Worm (Caenorhabditis elegans): ENCODE results near the gene F01D4.8.

Gene F01D4.8

DNA sequence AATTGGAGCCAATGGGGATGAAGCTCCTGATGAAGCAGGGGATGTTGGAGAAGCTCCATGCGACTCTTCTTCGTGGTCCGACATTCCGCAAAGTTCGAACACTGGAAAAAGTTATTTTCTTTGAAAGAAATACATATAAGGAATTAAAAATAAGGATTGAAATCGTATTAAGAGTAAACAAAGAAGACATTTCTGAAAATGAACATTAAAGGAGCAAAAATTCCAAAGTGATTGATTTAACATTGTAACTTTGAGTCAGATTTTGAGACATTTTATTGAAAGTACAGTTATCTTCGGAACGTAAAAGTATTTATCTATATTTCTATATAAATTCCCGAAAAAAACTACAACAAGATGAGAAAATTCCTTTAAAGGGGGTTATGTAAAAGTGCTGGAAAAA lies 28.4 kb downstream of the F01D4.8 start, which contains the start of gene F13B12.1:
Gene F13B12.1 (minus strand): TSS at position 101 of the 400 bp plus-strand sequence.
- TF ChIP-seq sdz-38 (tag; optimal IDR thresholded peaks at IDR 0.05) (no peak), T07F8.4 (tag; optimal IDR thresholded peaks at IDR 0.05) (no peak)

- TF ChIP-seq snpc-4 (GFP tag; optimal IDR thresholded peaks at IDR 0.05): no peak
- TF ChIP-seq snpc-4 (tag; optimal IDR thresholded peaks at IDR 0.05): peak in 1 of 4 experiments; percentile 11
- TF ChIP-seq ccch-3 (GFP tag; optimal IDR thresholded peaks at IDR 0.05): no peak
- TF ChIP-seq die-1 (tag; optimal IDR thresholded peaks at IDR 0.05): no peak
- TF ChIP-seq attf-3 (GFP tag; conservative IDR thresholded peaks at IDR 0.05): 0 out of 2 replicates have a peak, but pooled peaks have one; percentile 32
These were observed 30.7 kb downstream of the F01D4.8 start for ce11 chrIV:10422230-10422629.

DNA sequence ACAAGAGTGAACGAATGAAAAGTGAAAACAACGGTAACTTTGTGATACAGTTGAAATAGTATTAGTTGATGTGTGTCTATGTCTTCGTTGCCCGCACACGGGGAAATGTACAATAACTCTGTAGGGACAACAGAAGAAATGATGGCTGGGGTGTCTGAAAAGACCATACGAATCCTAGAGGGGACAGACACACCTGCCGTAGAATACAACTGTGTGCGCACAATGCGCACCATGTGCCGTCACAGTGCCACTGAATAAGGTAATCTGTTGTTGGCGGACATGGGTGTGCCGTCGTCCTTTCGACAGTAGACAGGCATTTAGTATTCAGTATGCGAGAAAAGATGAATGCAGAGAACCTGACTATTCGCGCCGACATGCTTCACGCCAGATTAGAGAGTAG lies 31.6 kb downstream of the F01D4.8 start:
- peak; percentile 50; the same call in 1 of the 2 replicates for TF ChIP-seq attf-3 (GFP tag; conservative IDR thresholded peaks at IDR 0.05)
- TF ChIP-seq hmg-1.2 (GFP tag; IDR thresholded peaks at IDR 0.05): peak; percentile 53; the same call in 1 of the 2 replicates
- TF ChIP-seq F52B5.7 (tag; optimal IDR thresholded peaks at IDR 0.05): no peak
- no peak for TF ChIP-seq unc-130 (GFP tag; optimal IDR thresholded peaks at IDR 0.05)
- no peak for TF ChIP-seq dpff-1 (tag; optimal IDR thresholded peaks at IDR 0.05)

- TF ChIP-seq F22D6.2 (tag; optimal IDR thresholded peaks at IDR 0.05) (no peak), nhr-80 (tag; optimal IDR thresholded peaks at IDR 0.05) (peak; percentile 86)
These were observed 32.5 kb downstream of the F01D4.8 start for ce11 chrIV:10420440-10420839.

DNA sequence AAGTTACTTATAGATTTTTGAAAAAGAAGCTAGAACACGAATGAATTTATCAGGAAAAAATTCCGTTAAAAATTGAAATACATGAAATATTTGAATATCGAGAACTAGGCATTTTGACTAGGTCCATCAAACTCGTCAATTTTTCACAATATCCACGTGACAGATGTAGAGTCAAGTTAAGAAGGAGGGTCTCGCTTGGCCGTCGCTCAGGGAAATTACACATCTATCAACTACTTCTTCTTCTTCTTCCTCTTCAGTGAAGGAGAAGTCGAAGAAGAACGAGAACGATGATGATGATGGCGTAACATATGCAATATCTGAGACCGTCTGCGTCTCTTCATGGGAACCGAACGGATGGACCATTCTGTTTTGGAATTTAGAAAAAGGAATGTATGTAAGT lies 33.0 kb downstream of the F01D4.8 start:
- peak; percentile 33; the same call in 1 of the 2 replicates for TF ChIP-seq hmg-1.2 (GFP tag; IDR thresholded peaks at IDR 0.05)
- no peak for TF ChIP-seq fkh-3 (tag; optimal IDR thresholded peaks at IDR 0.05)
- no peak for TF ChIP-seq attf-5 (GFP tag; optimal IDR thresholded peaks at IDR 0.05)

DNA sequence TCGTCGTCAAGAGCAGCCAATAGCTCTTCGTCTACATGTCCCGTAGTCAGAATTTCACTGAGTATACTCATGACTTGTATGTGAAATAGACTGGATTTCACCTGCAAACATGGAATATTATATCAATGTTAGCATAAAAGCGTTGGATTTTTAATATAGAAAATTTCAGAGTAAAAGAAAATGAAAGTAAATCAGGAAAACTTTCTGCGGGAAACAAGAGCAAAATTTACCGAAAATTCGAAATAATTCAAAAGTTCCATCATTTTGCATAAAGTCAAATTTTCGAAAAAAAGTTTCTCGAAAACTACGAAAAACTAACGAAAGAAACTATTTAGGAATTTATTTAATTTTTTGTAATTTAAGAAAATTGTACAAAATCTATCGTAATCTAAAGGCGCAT lies 35.1 kb downstream of the F01D4.8 start, which contains the start of gene F13B12.6:
Gene F13B12.6 (minus strand): TSS at position 101 of the 400 bp plus-strand sequence.
- TF ChIP-seq ztf-18 (tag; optimal IDR thresholded peaks at IDR 0.05) (no peak), ztf-3 (GFP tag; optimal IDR thresholded peaks at IDR 0.05) (no peak), let-607 (tag; optimal IDR thresholded peaks at IDR 0.05) (no peak), ceh-27 (GFP tag; optimal IDR thresholded peaks at IDR 0.05) (no peak), sdz-38 (tag; optimal IDR thresholded peaks at IDR 0.05) (no peak), ztf-22 (GFP tag; optimal IDR thresholded peaks at IDR 0.05) (no peak), zfh-2 (GFP tag; conservative IDR thresholded peaks at IDR 0.05) (no peak), nhr-120 (GFP tag; IDR thresholded peaks at IDR 0.05) (no peak), F23B12.7 (tag; optimal IDR thresholded peaks at IDR 0.05; ENCODE audit: insufficient read depth) (no peak), ceh-91 (GFP tag; IDR thresholded peaks at IDR 0.05) (no peak), atf-7 (tag; optimal IDR thresholded peaks at IDR 0.05) (no peak), efl-1 (GFP tag; optimal IDR thresholded peaks at IDR 0.05) (no peak), F33H1.4 (GFP tag; IDR thresholded peaks at IDR 0.05) (no peak), bed-2 (GFP tag; IDR thresholded peaks at IDR 0.05) (no peak), unc-62 (GFP tag; optimal IDR thresholded peaks at IDR 0.05) (no peak), dpl-1 (GFP tag; optimal IDR thresholded peaks at IDR 0.05) (no peak), ekl-4 (GFP tag; IDR thresholded peaks at IDR 0.05) (no peak), F57C9.4 (tag; optimal IDR thresholded peaks at IDR 0.05) (no peak), snpc-1.3 (tag; optimal IDR thresholded peaks at IDR 0.05; ENCODE audit: insufficient read depth) (no peak), akir-1 (GFP tag; optimal IDR thresholded peaks at IDR 0.05) (no peak)

Data from whole organism, young adult.